Worm (Caenorhabditis elegans) whole organism, L1 larva: ENCODE results near the gene C05B5.5.

Experiments used
- ces-1 ChIP-seq: fragments of 150-350 bp; optimal IDR thresholded peaks from 2 replicates; lab custom pipeline; 2014; ENCODE audit warnings: missing biosample characterization, missing genetic modification reagents, missing genetic modification characterization
- egl-27 ChIP-seq, 2 experiments: fragments of 150-350 bp in 1 of 2; sonication (generic microtip); optimal IDR thresholded peaks; 3 replicates each; lab custom pipeline; 2017 to 2018; ENCODE audit warnings: missing biosample characterization in 2 of 2, missing genetic modification characterization in 2 of 2, missing genetic modification reagents in 2 of 2
- elt-2 ChIP-seq: sonication (generic microtip); optimal IDR thresholded peaks from 2 replicates; lab custom pipeline; 2016; ENCODE audit warnings: missing genetic modification characterization, mild to moderate bottlenecking, inconsistent platforms, missing compliant biosample characterization, missing genetic modification reagents
- nhr-237 ChIP-seq: fragments of 150-350 bp; optimal IDR thresholded peaks from 2 replicates; lab custom pipeline; 2014; ENCODE audit warnings: missing biosample characterization, missing genetic modification characterization
- nhr-76 ChIP-seq: sonication (generic microtip); optimal IDR thresholded peaks from 2 replicates; lab custom pipeline; 2017; ENCODE audit warnings: missing biosample characterization, missing genetic modification characterization
- pqm-1 ChIP-seq: sonication (generic microtip); optimal IDR thresholded peaks from 3 replicates; lab custom pipeline; 2017; ENCODE audit warnings: missing biosample characterization, missing genetic modification characterization

DNA sequence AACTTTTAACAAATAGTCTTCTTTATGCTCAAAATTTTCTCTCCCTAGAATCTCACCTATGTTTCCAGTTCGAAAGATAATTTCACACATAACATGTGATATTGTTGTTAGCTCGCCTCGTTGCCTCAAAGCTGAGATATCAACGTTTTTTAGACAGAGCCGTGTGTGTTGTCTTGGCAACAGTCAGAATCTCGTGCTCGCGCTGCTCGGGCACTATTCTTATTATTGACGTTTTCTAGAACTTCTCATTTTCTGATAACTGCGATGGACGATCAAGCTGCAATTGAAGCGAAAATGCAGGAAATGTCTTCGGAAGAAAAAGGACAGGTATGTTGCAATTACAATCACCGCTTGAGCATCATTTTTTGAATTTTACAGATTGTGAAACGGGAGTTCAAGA lies 34.6 kb downstream of the C05B5.5 start, which contains the start of gene xbx-3:
- TF ChIP-seq pqm-1 (tag; lab: Kevin White, UChicago) (no peak), ces-1 (GFP tag; lab: Kevin White, UChicago) (no peak), nhr-237 (tag; lab: Kevin White, UChicago) (no peak), nhr-76 (tag; lab: Kevin White, UChicago) (no peak), elt-2 (tag; lab: Kevin White, UChicago) (no peak), egl-27 (tag; optimal IDR thresholded peaks at IDR 0.05; lab: Kevin White, UChicago) (no peak)
